Fruit fly (Drosophila melanogaster) whole organism, embryonic: Measurements from ENCODE around the gene RpL32.
A peak's percentile ranks its signal among the peaks of the same experiment; 100 is the strongest.

ENCODE experiments used
- Atf3 ChIP-seq: fragments of 200-800 bp; sonication (Bioruptor generic); optimal IDR thresholded peaks from 3 replicates; lab custom pipeline; 2016; ENCODE audit warnings: missing biosample characterization, missing genetic modification characterization
- CG10321 ChIP-seq: fragments of 200-800 bp; sonication (Bioruptor generic); IDR thresholded peaks from 2 replicates; pipeline ENCODE4 v1.3.6; 2022; ENCODE audit warnings: missing biosample characterization, missing genetic modification characterization
- CG11398 ChIP-seq: fragments of 200-800 bp; sonication (Bioruptor generic); optimal IDR thresholded peaks from 2 replicates; lab custom pipeline; 2016; ENCODE audit warnings: missing biosample characterization, missing genetic modification characterization
- CG12236 ChIP-seq: fragments of 200-800 bp; sonication (Bioruptor generic); optimal IDR thresholded peaks from 2 replicates; lab custom pipeline; 2016; ENCODE audit warnings: missing biosample characterization, missing genetic modification characterization
- CG12299 ChIP-seq: fragments of 200-800 bp; sonication (Bioruptor generic); optimal IDR thresholded peaks from 2 replicates; lab custom pipeline; 2018; ENCODE audit warnings: missing biosample characterization, mild to moderate bottlenecking, missing genetic modification characterization
- CG13287 ChIP-seq: fragments of 200-800 bp; sonication (Bioruptor generic); IDR thresholded peaks from 2 replicates; pipeline ENCODE4 v1.3.6; 2022; ENCODE audit warnings: missing biosample characterization, missing genetic modification characterization; ENCODE audit not compliant: partially characterized antibody
- CG14014 ChIP-seq: fragments of 200-800 bp; sonication (Bioruptor generic); IDR thresholded peaks from 2 replicates; pipeline ENCODE4 v1.3.6; 2022; ENCODE audit warnings: missing biosample characterization, missing genetic modification characterization
- CG15479 ChIP-seq: fragments of 200-800 bp; sonication (Bioruptor generic); optimal IDR thresholded peaks from 3 replicates; lab custom pipeline; 2019; ENCODE audit warnings: missing biosample characterization, mild to moderate bottlenecking, missing genetic modification characterization, moderate library complexity
- CG15514 ChIP-seq: fragments of 200-800 bp; sonication (Bioruptor generic); optimal IDR thresholded peaks from 3 replicates; lab custom pipeline; 2017; ENCODE audit warnings: missing biosample characterization, missing genetic modification characterization, mild to moderate bottlenecking, moderate library complexity, missing genetic modification reagents
- CG16779 ChIP-seq: fragments of 200-800 bp; sonication (Bioruptor generic); IDR thresholded peaks from 2 replicates; pipeline ENCODE4 v1.3.6; 2022; ENCODE audit warnings: missing biosample characterization, missing genetic modification characterization
- CG18262 ChIP-seq: fragments of 200-800 bp; optimal IDR thresholded peaks from 3 replicates; lab custom pipeline; 2019; ENCODE audit warnings: missing biosample characterization, mild to moderate bottlenecking, missing genetic modification characterization, moderate library complexity
- CG2712 ChIP-seq: fragments of 200-800 bp; optimal IDR thresholded peaks from 3 replicates; lab custom pipeline; 2019; ENCODE audit warnings: missing biosample characterization, mild to moderate bottlenecking, missing genetic modification characterization, moderate library complexity
- CG3065 ChIP-seq: fragments of 200-800 bp; sonication (Bioruptor generic); optimal IDR thresholded peaks from 2 replicates; lab custom pipeline; 2016; ENCODE audit warnings: missing biosample characterization, missing genetic modification characterization
- CG34422 ChIP-seq: fragments of 200-800 bp; sonication (Bioruptor generic); IDR thresholded peaks from 3 replicates; pipeline ENCODE4 v1.3.6; 2022; ENCODE audit warnings: missing biosample characterization, missing genetic modification characterization
- CG3847 ChIP-seq: fragments of 200-800 bp; sonication (Bioruptor generic); IDR thresholded peaks from 2 replicates; pipeline ENCODE4 v1.3.6; 2022; ENCODE audit warnings: missing biosample characterization, missing genetic modification characterization
- CHES-1-like ChIP-seq: fragments of 200-800 bp; sonication (Bioruptor generic); optimal IDR thresholded peaks from 2 replicates; lab custom pipeline; 2016; ENCODE audit warnings: missing biosample characterization, missing genetic modification characterization
- CoRest ChIP-seq: fragments of 200-800 bp; sonication (Bioruptor generic); optimal IDR thresholded peaks from 3 replicates; lab custom pipeline; 2018; ENCODE audit warnings: missing biosample characterization, mild to moderate bottlenecking, missing genetic modification characterization, moderate library complexity
- D ChIP-seq, 2 experiments: fragments of 200-800 bp in 1 of 2; fragments of >200 bp in 1 of 2; sonication (Bioruptor generic) in 1 of 2; optimal IDR thresholded peaks; 2 replicates in 1 of 2; 3 replicates in 1 of 2; lab custom pipeline; 2017; ENCODE audit warnings: mild to moderate bottlenecking in 1 of 2, missing biosample characterization in 1 of 2, missing genetic modification characterization in 1 of 2, missing genetic modification reagents in 1 of 2
- Dbx ChIP-seq: fragments of 200-800 bp; sonication (Bioruptor generic); IDR thresholded peaks from 3 replicates; pipeline ENCODE4 v1.3.6; 2022; ENCODE audit warnings: missing biosample characterization, missing genetic modification characterization
- Dll ChIP-seq: fragments of 200-800 bp; sonication (Bioruptor generic); IDR thresholded peaks from 4 replicates; pipeline ENCODE4 v1.3.6; 2022; ENCODE audit warnings: missing biosample characterization, missing genetic modification characterization; ENCODE audit not compliant: partially characterized antibody
- E2f2 ChIP-seq: fragments of 200-800 bp; sonication (Bioruptor generic); IDR thresholded peaks from 2 replicates; pipeline ENCODE4 v1.3.6; 2022; ENCODE audit warnings: missing biosample characterization, missing genetic modification characterization
- HLH54F ChIP-seq: fragments of 200-800 bp; sonication (Bioruptor generic); optimal IDR thresholded peaks from 3 replicates; lab custom pipeline; 2016; ENCODE audit warnings: missing biosample characterization, missing genetic modification characterization
- Hand ChIP-seq: fragments of 200-800 bp; sonication (Bioruptor generic); optimal IDR thresholded peaks from 2 replicates; lab custom pipeline; 2017; ENCODE audit warnings: mild to moderate bottlenecking, missing biosample characterization, missing genetic modification reagents, missing genetic modification characterization
- HmgZ ChIP-seq: fragments of 200-800 bp; sonication (Bioruptor generic); optimal IDR thresholded peaks from 2 replicates; lab custom pipeline; 2018; ENCODE audit warnings: missing biosample characterization, mild to moderate bottlenecking, missing genetic modification characterization
- Hr51 ChIP-seq, 2 experiments: fragments of 200-800 bp; sonication (Bioruptor generic); optimal IDR thresholded peaks; 2 replicates in 1 of 2; 3 replicates in 1 of 2; lab custom pipeline; 2016 to 2018; ENCODE audit warnings: missing biosample characterization in 2 of 2, missing genetic modification characterization in 2 of 2, mild to moderate bottlenecking in 1 of 2, moderate library complexity in 1 of 2
- Med ChIP-seq: fragments of 200-800 bp; sonication (Bioruptor generic); peaks from one replicate; lab custom pipeline; 2016; ENCODE audit warnings: missing biosample characterization, missing genetic modification characterization, mild to moderate bottlenecking, inconsistent platforms, moderate library complexity
- Sry-δ ChIP-seq: fragments of 200-800 bp; sonication (Bioruptor generic); optimal IDR thresholded peaks from 2 replicates; lab custom pipeline; 2016; ENCODE audit warnings: missing biosample characterization, missing genetic modification characterization
- bab2 ChIP-seq: fragments of 200-800 bp; sonication (Bioruptor generic); optimal IDR thresholded peaks from 2 replicates; lab custom pipeline; 2016; ENCODE audit warnings: missing biosample characterization, missing genetic modification characterization
- bbx ChIP-seq: fragments of 200-800 bp; sonication (Bioruptor generic); IDR thresholded peaks from 2 replicates; pipeline ENCODE4 v1.3.6; 2022; ENCODE audit warnings: missing biosample characterization, missing genetic modification characterization; ENCODE audit not compliant: partially characterized antibody
- croc ChIP-seq: fragments of 200-800 bp; sonication (Bioruptor generic); conservative IDR thresholded peaks from 3 replicates; pipeline ENCODE4 v1.3.6; 2022; ENCODE audit warnings: missing biosample characterization, missing genetic modification characterization
- en ChIP-seq: fragments of 200-800 bp; sonication (Bioruptor generic); optimal IDR thresholded peaks from 2 replicates; lab custom pipeline; 2016; ENCODE audit warnings: missing biosample characterization, missing genetic modification characterization
- gro ChIP-seq: fragments of 200-800 bp; sonication (Bioruptor generic); optimal IDR thresholded peaks from 2 replicates; lab custom pipeline; 2016; ENCODE audit warnings: missing biosample characterization, missing genetic modification characterization
- gsb ChIP-seq: fragments of 200-800 bp; sonication (Bioruptor generic); IDR thresholded peaks from 2 replicates; pipeline ENCODE4 v1.3.6; 2022; ENCODE audit warnings: missing biosample characterization, missing genetic modification characterization
- gsb-n ChIP-seq: fragments of 200-800 bp; sonication (Bioruptor generic); optimal IDR thresholded peaks from 3 replicates; lab custom pipeline; 2018; ENCODE audit warnings: missing biosample characterization, mild to moderate bottlenecking, missing genetic modification characterization
- h ChIP-seq: fragments of >200 bp; optimal IDR thresholded peaks from 2 replicates; lab custom pipeline; 2017
- ind ChIP-seq: fragments of 200-800 bp; sonication (Bioruptor generic); optimal IDR thresholded peaks from 3 replicates; lab custom pipeline; 2016; ENCODE audit warnings: missing biosample characterization, missing genetic modification characterization
- klu ChIP-seq: fragments of 200-800 bp; sonication (Bioruptor generic); IDR thresholded peaks from 2 replicates; pipeline ENCODE4 v1.3.6; 2022; ENCODE audit warnings: missing biosample characterization, missing genetic modification characterization
- lab ChIP-seq: fragments of 200-800 bp; sonication (Bioruptor generic); optimal IDR thresholded peaks from 3 replicates; lab custom pipeline; 2017; ENCODE audit warnings: missing biosample characterization, missing genetic modification characterization, mild to moderate bottlenecking, moderate library complexity, missing genetic modification reagents
- nerfin-1 ChIP-seq: fragments of 200-800 bp; sonication (Bioruptor generic); optimal IDR thresholded peaks from 3 replicates; lab custom pipeline; 2019; ENCODE audit warnings: missing biosample characterization, mild to moderate bottlenecking, missing genetic modification characterization, moderate library complexity
- nmo ChIP-seq: fragments of 200-800 bp; sonication (Bioruptor generic); optimal IDR thresholded peaks from 2 replicates; lab custom pipeline; 2018; ENCODE audit warnings: missing biosample characterization, mild to moderate bottlenecking, missing genetic modification characterization, moderate library complexity
- peb ChIP-seq: fragments of 200-800 bp; sonication (Bioruptor generic); IDR thresholded peaks from 2 replicates; pipeline ENCODE4 v1.3.6; 2022; ENCODE audit warnings: missing biosample characterization, missing genetic modification characterization
- prd ChIP-seq, 3 experiments: fragments of >200 bp in 2 of 3; fragments of 200-800 bp in 1 of 3; sonication (Bioruptor generic) in 1 of 3; optimal IDR thresholded peaks in 2 of 3; IDR thresholded peaks in 1 of 3; 2 replicates in 2 of 3; 3 replicates in 1 of 3; pipeline versions ENCODE4 v1.3.6 to Lab custom; 2017 to 2022; ENCODE audit warnings: missing biosample characterization in 1 of 3, missing genetic modification characterization in 1 of 3
- repo ChIP-seq: fragments of 200-800 bp; sonication (Bioruptor generic); optimal IDR thresholded peaks from 2 replicates; lab custom pipeline; 2016; ENCODE audit warnings: missing biosample characterization, missing genetic modification characterization
- run ChIP-seq: fragments of 200-800 bp; sonication (Bioruptor generic); optimal IDR thresholded peaks from 3 replicates; lab custom pipeline; 2018; ENCODE audit warnings: missing biosample characterization, mild to moderate bottlenecking, missing genetic modification characterization
- stwl ChIP-seq: fragments of 200-800 bp; sonication (Bioruptor generic); optimal IDR thresholded peaks from 3 replicates; lab custom pipeline; 2018; ENCODE audit warnings: missing biosample characterization, mild to moderate bottlenecking, missing genetic modification characterization, moderate library complexity
- trem ChIP-seq: fragments of 200-800 bp; optimal IDR thresholded peaks from 3 replicates; lab custom pipeline; 2019; ENCODE audit warnings: missing biosample characterization, mild to moderate bottlenecking, missing genetic modification characterization, moderate library complexity
- tx ChIP-seq: fragments of 200-800 bp; sonication (Bioruptor generic); optimal IDR thresholded peaks from 2 replicates; lab custom pipeline; 2016; ENCODE audit warnings: missing biosample characterization, missing genetic modification characterization
- usp ChIP-seq: fragments of >200 bp; optimal IDR thresholded peaks from 2 replicates; lab custom pipeline; 2017; ENCODE audit warnings: missing biosample characterization, missing genetic modification characterization
- wor ChIP-seq: fragments of 200-800 bp; sonication (Bioruptor generic); IDR thresholded peaks from 2 replicates; pipeline ENCODE4 v1.3.6; 2022; ENCODE audit warnings: missing biosample characterization, missing genetic modification characterization

The RpL32 gene

dm6 chr3R:30052455-30053046, 6.6 kb upstream of the RpL32 start, which contains the start of gene Jasper (continued):
- TF ChIP-seq tx (GFP tag; lab: Kevin White, UChicago) (no peak), trem (tag; lab: Kevin White, UChicago) (peak; percentile 81), CG15514 (peak; percentile 88), peb (GFP tag; lab: Robert Waterston, UW) (no peak), klu (no peak), CG18262 (tag; lab: Kevin White, UChicago) (peak; percentile 9), Hand (GFP tag; lab: Kevin White, UChicago) (no peak), CG3065 (GFP tag; lab: Kevin White, UChicago) (no peak), en (no peak), CG3847 (peak; percentile 37; the same call in 1 of the 2 replicates), CHES-1-like (GFP tag; lab: Kevin White, UChicago) (peak; percentile 79), stwl (tag; lab: Kevin White, UChicago) (peak; percentile 61), HLH54F (GFP tag; lab: Kevin White, UChicago) (no peak), CG2712 (tag; lab: Kevin White, UChicago) (peak; percentile 63), Sry-δ (GFP tag; lab: Kevin White, UChicago) (peak; percentile 100), Dbx (no peak), CG16779 (GFP tag; lab: Robert Waterston, UW) (no peak), CoRest (peak; percentile 61), HmgZ (tag; lab: Kevin White, UChicago) (peak; percentile 90), bab2 (GFP tag; lab: Kevin White, UChicago) (no peak), h (lab: Kevin White, UChicago) (no peak), E2f2 (GFP tag; lab: Robert Waterston, UW) (peak; percentile 100), CG10321 (GFP tag; lab: Robert Waterston, UW) (no peak), D (optimal IDR thresholded peaks at IDR 0.05; lab: Kevin White, UChicago) (no peak), D (GFP tag; optimal IDR thresholded peaks at IDR 0.05; lab: Kevin White, UChicago) (no peak), gro (GFP tag; lab: Kevin White, UChicago) (peak; percentile 39), usp (no peak), repo (no peak), run (peak; percentile 54), Med (peak; percentile 95), CG13287 (GFP tag; lab: Robert Waterston, UW) (peak; percentile 50; the same call in 1 of the 2 replicates), nerfin-1 (tag; lab: Kevin White, UChicago) (peak; percentile 29), Atf3 (GFP tag; lab: Kevin White, UChicago) (no peak), wor (GFP tag; lab: Robert Waterston, UW) (no peak), Hr51 (GFP tag; optimal IDR thresholded peaks at IDR 0.05; lab: Kevin White, UChicago) (peak in 1 of 2 experiments; percentile 23), CG14014 (GFP tag; lab: Robert Waterston, UW) (no peak), gsb-n (no peak), croc (GFP tag; lab: Robert Waterston, UW) (no peak), prd (optimal IDR thresholded peaks at IDR 0.05; lab: Kevin White, UChicago) (no peak), prd (GFP tag; IDR thresholded peaks at IDR 0.05; lab: Robert Waterston, UW) (0 out of 3 replicates have a peak, but pooled peaks have one; percentile 12), CG34422 (peak; percentile 67; the same call in 1 of the 3 replicates), CG15479 (GFP tag; lab: Kevin White, UChicago) (no peak), ind (no peak), nmo (GFP tag; lab: Kevin White, UChicago) (peak; percentile 56), lab (peak; percentile 4), Dll (peak; percentile 58), CG11398 (GFP tag; lab: Kevin White, UChicago) (no peak), bbx (peak; percentile 52; the same call in 1 of the 2 replicates), CG12236 (GFP tag; lab: Kevin White, UChicago) (no peak), CG12299 (tag; lab: Kevin White, UChicago) (no peak), gsb (GFP tag; lab: Robert Waterston, UW) (no peak)
